Worm (Caenorhabditis elegans): ENCODE measurements around the gene F53F8.6.

Gene F53F8.6

DNA sequence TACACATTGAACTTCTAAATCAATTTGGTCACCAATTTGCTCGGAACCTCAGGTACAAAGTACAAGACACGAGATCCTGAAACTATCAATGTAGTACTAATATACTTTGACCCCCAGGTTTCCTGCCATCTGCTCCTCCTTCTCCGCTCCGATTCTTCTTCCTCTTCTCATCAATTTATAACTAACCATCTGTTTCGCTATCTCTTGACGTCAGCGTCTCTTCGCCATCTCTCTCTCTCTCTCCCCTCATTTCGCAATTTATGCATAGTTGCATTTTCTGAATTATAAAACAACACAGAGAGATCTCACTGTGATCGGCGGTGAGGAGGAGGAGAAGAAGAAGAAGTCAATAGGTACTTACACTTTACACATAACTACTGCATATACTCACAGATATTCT lies 7.7 kb downstream of the F53F8.6 start (continued):
- TF ChIP-seq ctbp-1 (GFP tag; IDR thresholded peaks at IDR 0.05) = 0 out of 2 replicates have a peak, but pooled peaks have one; percentile 8
- peak; percentile 10 for TF ChIP-seq dpl-1 (GFP tag; optimal IDR thresholded peaks at IDR 0.05)
- no peak for TF ChIP-seq ama-1 (optimal IDR thresholded peaks at IDR 0.05)
- peak; percentile 49; the same call in 1 of the 2 replicates for TF ChIP-seq dmd-6 (GFP tag; IDR thresholded peaks at IDR 0.05)
- TF ChIP-seq dmd-8 (GFP tag; IDR thresholded peaks at IDR 0.05) = no peak
- no peak for TF ChIP-seq ceh-82 (tag; optimal IDR thresholded peaks at IDR 0.05)
- no peak for TF ChIP-seq nhr-25 (tag; optimal IDR thresholded peaks at IDR 0.05; ENCODE audit: borderline replicate concordance, insufficient read depth)
- no peak for TF ChIP-seq nhr-6 (tag; optimal IDR thresholded peaks at IDR 0.05)

DNA sequence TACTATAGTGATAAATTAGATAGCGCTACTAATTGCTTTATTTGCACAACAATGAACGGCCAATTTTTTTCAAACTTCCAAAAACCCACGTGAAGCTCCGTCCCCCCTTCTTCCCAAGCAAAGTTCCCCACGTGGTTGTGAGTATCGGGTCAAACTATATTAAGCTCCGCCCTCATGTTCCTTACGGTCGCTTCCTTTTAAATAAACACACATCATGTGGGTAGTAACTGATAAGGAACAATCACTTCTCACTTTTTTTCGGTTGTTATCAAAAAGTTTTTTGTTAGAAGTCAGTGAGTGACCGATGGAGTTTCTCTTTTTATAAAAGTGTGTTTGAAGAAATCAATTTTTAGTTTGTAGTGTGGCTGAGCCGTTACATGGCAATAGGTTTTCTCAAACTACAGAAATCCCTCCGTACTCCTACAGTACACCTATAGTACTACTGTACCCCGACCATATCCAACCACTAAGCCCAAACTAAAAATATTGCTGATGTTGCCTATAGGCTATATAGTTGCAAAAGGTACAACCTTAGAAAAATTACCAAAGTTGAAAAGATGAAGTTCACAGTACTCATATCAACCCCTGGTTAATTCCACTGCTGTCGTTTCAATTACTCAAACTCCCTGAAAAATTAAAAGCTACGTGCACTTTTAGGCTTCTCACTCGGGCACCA lies 8.4 kb downstream of the F53F8.6 start:
- TF ChIP-seq aha-1 (tag) (peak; percentile 99), dmd-6 (GFP tag; IDR thresholded peaks at IDR 0.05) (peak; percentile 84), lin-1 (GFP tag; IDR thresholded peaks at IDR 0.05) (peak; percentile 19; the same call in 1 of the 2 replicates), hlh-30 (tag; optimal IDR thresholded peaks at IDR 0.05; ENCODE audit: insufficient read depth) (peak; percentile 92), unc-130 (GFP tag; optimal IDR thresholded peaks at IDR 0.05) (no peak), unc-39 (tag; optimal IDR thresholded peaks at IDR 0.05) (no peak), ceh-28 (tag; optimal IDR thresholded peaks at IDR 0.05) (no peak), F49E8.2 (tag; optimal IDR thresholded peaks at IDR 0.05; ENCODE audit: borderline replicate concordance) (no peak), zag-1 (tag; optimal IDR thresholded peaks at IDR 0.05) (no peak), hif-1 (tag; optimal IDR thresholded peaks at IDR 0.05) (peak in 1 of 2 experiments; percentile 56), mep-1 (tag; optimal IDR thresholded peaks at IDR 0.05) (peak; percentile 32), ztf-11 (tag; optimal IDR thresholded peaks at IDR 0.05) (no peak), Y5F2A.4 (GFP tag; optimal IDR thresholded peaks at IDR 0.05) (no peak), nhr-76 (tag; optimal IDR thresholded peaks at IDR 0.05) (no peak), snpc-4 (tag; optimal IDR thresholded peaks at IDR 0.05) (no peak), nhr-48 (tag; optimal IDR thresholded peaks at IDR 0.05) (peak; percentile 79), ZK337.2 (GFP tag; IDR thresholded peaks at IDR 0.05) (no peak), hlh-11 (tag; optimal IDR thresholded peaks at IDR 0.05) (peak; percentile 90), lir-3 (tag; optimal IDR thresholded peaks at IDR 0.05) (no peak), dpl-1 (GFP tag; optimal IDR thresholded peaks at IDR 0.05) (peak; percentile 11), ces-1 (GFP tag; optimal IDR thresholded peaks at IDR 0.05) (no peak), nhr-237 (tag; optimal IDR thresholded peaks at IDR 0.05) (no peak), zip-11 (GFP tag; IDR thresholded peaks at IDR 0.05) (no peak), lsy-2 (tag; optimal IDR thresholded peaks at IDR 0.05) (no peak), cey-2 (tag; optimal IDR thresholded peaks at IDR 0.05; ENCODE audit: borderline replicate concordance, insufficient read depth) (peak; percentile 88), nhr-111 (GFP tag; optimal IDR thresholded peaks at IDR 0.05) (no peak), ama-1 (optimal IDR thresholded peaks at IDR 0.05) (no peak), R02D3.7 (tag; optimal IDR thresholded peaks at IDR 0.05) (no peak), pqm-1 (tag; optimal IDR thresholded peaks at IDR 0.05) (peak; percentile 91), lin-15B (tag; optimal IDR thresholded peaks at IDR 0.05) (no peak), nhr-77 (tag; optimal IDR thresholded peaks at IDR 0.05) (peak; percentile 73), F37D6.2 (tag; optimal IDR thresholded peaks at IDR 0.05) (no peak), Y48G9A.11 (GFP tag; IDR thresholded peaks at IDR 0.05) (no peak), F26F4.8 (GFP tag; conservative IDR thresholded peaks at IDR 0.05) (no peak), ceh-82 (tag; optimal IDR thresholded peaks at IDR 0.05) (no peak), dmd-9 (GFP tag; IDR thresholded peaks at IDR 0.05) (no peak), sdz-12 (GFP tag; optimal IDR thresholded peaks at IDR 0.05) (no peak), spr-1 (tag; optimal IDR thresholded peaks at IDR 0.05) (no peak), ztf-7 (tag; optimal IDR thresholded peaks at IDR 0.05) (no peak), aly-2 (tag; optimal IDR thresholded peaks at IDR 0.05) (no peak), Y75B8A.6 (GFP tag; IDR thresholded peaks at IDR 0.05) (no peak), vab-7 (GFP tag; IDR thresholded peaks at IDR 0.05) (no peak), attf-4 (tag; optimal IDR thresholded peaks at IDR 0.05) (no peak), zfp-2 (tag; optimal IDR thresholded peaks at IDR 0.05) (no peak), tra-1 (GFP tag; IDR thresholded peaks at IDR 0.05) (peak; percentile 55; the same call in 1 of the 2 replicates)

Measured in whole organism, L4 larva.